Worm (Caenorhabditis elegans) whole organism, L2 larva: Measurements from ENCODE around the gene exh-1.

Source experiments
- C34F6.9 ChIP-seq: fragments of 150-350 bp; optimal IDR thresholded peaks from 2 replicates; lab custom pipeline; 2014; ENCODE audit warnings: missing biosample characterization, missing genetic modification characterization
- R02D3.7 ChIP-seq: fragments of 150-350 bp; optimal IDR thresholded peaks from 2 replicates; lab custom pipeline; 2014; ENCODE audit warnings: missing biosample characterization, missing genetic modification characterization
- ZK546.5 ChIP-seq: sonication (generic microtip); optimal IDR thresholded peaks from 2 replicates; lab custom pipeline; 2017; ENCODE audit warnings: missing biosample characterization, missing genetic modification characterization
- alr-1 ChIP-seq: fragments of 150-350 bp; optimal IDR thresholded peaks from 2 replicates; lab custom pipeline; 2014; ENCODE audit warnings: missing biosample characterization, missing genetic modification characterization
- aly-2 ChIP-seq: fragments of 150-350 bp; optimal IDR thresholded peaks from 2 replicates; lab custom pipeline; 2014; ENCODE audit warnings: missing biosample characterization, missing genetic modification characterization
- blmp-1 ChIP-seq: sonication (generic microtip); optimal IDR thresholded peaks from 2 replicates; lab custom pipeline; 2017; ENCODE audit warnings: missing genetic modification characterization, mild to moderate bottlenecking, missing compliant biosample characterization, antibody characterized with exemption, moderate library complexity; ENCODE audit not compliant: insufficient read depth
- ceh-16 ChIP-seq: fragments of 150-350 bp; optimal IDR thresholded peaks from 2 replicates; lab custom pipeline; 2014; ENCODE audit warnings: missing biosample characterization, missing genetic modification characterization
- ceh-82 ChIP-seq: fragments of 150-350 bp; optimal IDR thresholded peaks from 2 replicates; lab custom pipeline; 2014; ENCODE audit warnings: missing biosample characterization, missing genetic modification characterization
- dmd-4 ChIP-seq: sonication (generic microtip); optimal IDR thresholded peaks from 2 replicates; lab custom pipeline; 2017; ENCODE audit warnings: missing biosample characterization, missing genetic modification characterization
- egl-27 ChIP-seq: sonication (generic microtip); optimal IDR thresholded peaks from 3 replicates; lab custom pipeline; 2017; ENCODE audit warnings: missing biosample characterization, missing genetic modification reagents, missing genetic modification characterization
- fos-1 ChIP-seq: fragments of 150-350 bp; optimal IDR thresholded peaks from 2 replicates; lab custom pipeline; 2014; ENCODE audit warnings: missing biosample characterization, missing genetic modification characterization
- gmeb-1 ChIP-seq: fragments of 150-350 bp; optimal IDR thresholded peaks from 2 replicates; lab custom pipeline; 2014; ENCODE audit warnings: missing biosample characterization, missing genetic modification characterization
- lin-11 ChIP-seq: fragments of 150-350 bp; sonication (generic microtip); optimal IDR thresholded peaks from 2 replicates; lab custom pipeline; 2014; ENCODE audit warnings: missing biosample characterization, missing genetic modification characterization, inconsistent platforms, mixed read lengths
- lin-13 ChIP-seq: fragments of 150-350 bp; optimal IDR thresholded peaks from 2 replicates; lab custom pipeline; 2014; ENCODE audit warnings: missing biosample characterization, missing genetic modification reagents, missing genetic modification characterization
- lin-39 ChIP-seq: fragments of 150-350 bp; optimal IDR thresholded peaks from 2 replicates; lab custom pipeline; 2014; ENCODE audit warnings: missing biosample characterization, missing genetic modification reagents, missing genetic modification characterization
- lsy-2 ChIP-seq, 2 experiments: fragments of 150-350 bp in 1 of 2; sonication (generic microtip) in 1 of 2; optimal IDR thresholded peaks; 2 replicates each; lab custom pipeline; 2014 to 2017; ENCODE audit warnings: missing biosample characterization in 2 of 2, missing genetic modification characterization in 2 of 2
- mab-5 ChIP-seq: fragments of 150-350 bp; optimal IDR thresholded peaks from 2 replicates; lab custom pipeline; 2014; ENCODE audit warnings: missing biosample characterization, missing genetic modification characterization
- mbf-1 ChIP-seq: sonication (generic microtip); optimal IDR thresholded peaks from 2 replicates; lab custom pipeline; 2017; ENCODE audit warnings: missing biosample characterization, missing genetic modification characterization
- nhr-10 ChIP-seq: sonication (generic microtip); optimal IDR thresholded peaks from 2 replicates; lab custom pipeline; 2017; ENCODE audit warnings: missing biosample characterization, missing genetic modification characterization
- nhr-11 ChIP-seq: fragments of 150-350 bp; optimal IDR thresholded peaks from 2 replicates; lab custom pipeline; 2014; ENCODE audit warnings: missing biosample characterization, missing genetic modification characterization
- nhr-129 ChIP-seq: fragments of 150-350 bp; optimal IDR thresholded peaks from 2 replicates; lab custom pipeline; 2014; ENCODE audit warnings: missing biosample characterization, missing genetic modification characterization
- nhr-23 ChIP-seq: fragments of 150-350 bp; optimal IDR thresholded peaks from 2 replicates; lab custom pipeline; 2014; ENCODE audit warnings: missing biosample characterization, missing genetic modification reagents, missing genetic modification characterization
- nhr-237 ChIP-seq: fragments of 150-350 bp; optimal IDR thresholded peaks from 2 replicates; lab custom pipeline; 2014; ENCODE audit warnings: missing biosample characterization, missing genetic modification characterization
- nhr-25 ChIP-seq: fragments of 150-350 bp; sonication (generic microtip); optimal IDR thresholded peaks from 3 replicates; lab custom pipeline; 2014; ENCODE audit warnings: missing biosample characterization, missing genetic modification characterization
- nhr-6 ChIP-seq: fragments of 150-350 bp; optimal IDR thresholded peaks from 2 replicates; lab custom pipeline; 2014; ENCODE audit warnings: missing biosample characterization, missing genetic modification characterization
- nhr-77 ChIP-seq: fragments of 150-350 bp; optimal IDR thresholded peaks from 2 replicates; lab custom pipeline; 2014; ENCODE audit warnings: missing biosample characterization, missing genetic modification characterization
- peb-1 ChIP-seq: fragments of 150-350 bp; optimal IDR thresholded peaks from 2 replicates; lab custom pipeline; 2014; ENCODE audit warnings: missing biosample characterization, missing genetic modification characterization
- sem-4 ChIP-seq: fragments of 150-350 bp; optimal IDR thresholded peaks from 2 replicates; lab custom pipeline; 2014; ENCODE audit warnings: missing biosample characterization, missing genetic modification reagents, missing genetic modification characterization
- skn-1 ChIP-seq: sonication (generic microtip); optimal IDR thresholded peaks from 2 replicates; lab custom pipeline; 2017; ENCODE audit warnings: missing biosample characterization, missing genetic modification characterization
- sma-3 ChIP-seq: sonication (generic microtip); optimal IDR thresholded peaks from 2 replicates; lab custom pipeline; 2016; ENCODE audit warnings: missing genetic modification reagents, missing genetic modification characterization, missing compliant biosample characterization
- sma-9 ChIP-seq, 2 experiments: fragments of 150-350 bp in 1 of 2; sonication (generic microtip) in 1 of 2; optimal IDR thresholded peaks; 2 replicates each; lab custom pipeline; 2014 to 2016; ENCODE audit warnings: missing genetic modification characterization in 2 of 2, mild to moderate bottlenecking in 1 of 2, missing biosample characterization in 1 of 2, missing compliant biosample characterization in 1 of 2, missing genetic modification reagents in 1 of 2, moderate library complexity in 1 of 2
- snpc-4 ChIP-seq: fragments of 150-350 bp; optimal IDR thresholded peaks from 2 replicates; lab custom pipeline; 2014; ENCODE audit warnings: missing biosample characterization, missing genetic modification characterization
- unc-39 ChIP-seq: fragments of 150-350 bp; optimal IDR thresholded peaks from 2 replicates; lab custom pipeline; 2014; ENCODE audit warnings: missing biosample characterization, missing genetic modification characterization
- unc-55 ChIP-seq: fragments of 150-350 bp; sonication (generic microtip); optimal IDR thresholded peaks from 3 replicates; lab custom pipeline; 2014; ENCODE audit warnings: missing biosample characterization, missing genetic modification reagents, missing genetic modification characterization
- ztf-1 ChIP-seq: fragments of 200-800 bp; sonication (Bioruptor generic); conservative IDR thresholded peaks from 2 replicates; pipeline ENCODE4 v1.3.6; 2022; ENCODE audit warnings: missing genetic modification characterization, missing compliant biosample characterization
- ztf-11 ChIP-seq: sonication (generic microtip); optimal IDR thresholded peaks from 2 replicates; lab custom pipeline; 2017; ENCODE audit warnings: missing biosample characterization, missing genetic modification characterization

Gene exh-1

DNA sequence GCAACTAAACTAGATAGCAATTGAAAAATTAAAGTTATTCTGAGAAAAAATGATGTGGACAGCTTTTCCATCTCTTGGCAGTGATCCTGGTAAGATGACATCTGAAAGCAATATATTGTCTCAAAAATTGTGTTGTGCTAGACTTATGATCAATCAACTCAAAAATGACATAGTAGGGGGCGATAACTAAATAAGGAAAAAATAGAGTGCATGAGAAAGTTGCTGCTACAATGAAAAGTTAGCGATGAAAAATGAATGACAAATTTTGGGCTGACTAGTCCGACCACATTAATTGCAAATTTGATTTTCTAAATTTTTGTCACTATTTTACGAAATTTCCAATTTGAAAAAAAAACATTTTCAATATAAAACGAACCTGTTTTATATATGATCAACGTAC, 15.7 kb upstream of the exh-1 start, which contains the start of gene srab-9:
srab-9 (minus strand) TSS at position 101 of the 400 bp plus-strand sequence.
- TF ChIP-seq sem-4 (tag; lab: Kevin White, UChicago) (no peak), lin-13 (GFP tag; lab: Kevin White, UChicago) (no peak), lin-11 (no peak)

DNA sequence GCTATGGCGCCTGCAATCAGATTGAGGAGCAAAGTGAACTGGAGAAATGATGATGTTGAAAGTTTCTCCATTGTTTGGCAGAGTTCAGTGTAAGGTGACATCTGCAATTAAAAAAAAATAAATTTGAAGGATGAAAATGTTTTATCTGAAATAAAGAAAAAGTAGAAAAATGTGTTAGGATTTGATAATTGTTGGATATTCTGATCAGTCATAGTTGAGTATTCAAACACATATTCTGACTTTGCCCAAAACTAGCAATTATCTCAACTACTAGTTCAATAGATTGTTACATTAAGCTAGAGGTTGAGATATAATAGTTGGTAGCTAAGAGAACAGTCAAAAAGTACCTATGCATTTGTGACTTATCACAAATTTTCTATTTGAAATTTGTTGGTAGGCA, 12.4 kb upstream of the exh-1 start, which contains the start of gene srab-10:
srab-10 (minus strand) TSS at position 101 of the 400 bp plus-strand sequence.
- no peak for TF ChIP-seq nhr-77 (tag; lab: Kevin White, UChicago)
- no peak for TF ChIP-seq ceh-82 (tag; lab: Kevin White, UChicago)
- TF ChIP-seq ceh-16 (tag; lab: Kevin White, UChicago), result no peak
- no peak for TF ChIP-seq skn-1 (tag; lab: Kevin White, UChicago)
- TF ChIP-seq fos-1 (tag; lab: Kevin White, UChicago), result no peak
- TF ChIP-seq nhr-129 (tag; lab: Kevin White, UChicago), result no peak
- TF ChIP-seq gmeb-1 (tag; lab: Kevin White, UChicago), result no peak
- no peak for TF ChIP-seq ztf-11
- TF ChIP-seq C34F6.9 (tag; lab: Kevin White, UChicago), result no peak
- no peak for TF ChIP-seq egl-27 (tag; lab: Kevin White, UChicago)

DNA sequence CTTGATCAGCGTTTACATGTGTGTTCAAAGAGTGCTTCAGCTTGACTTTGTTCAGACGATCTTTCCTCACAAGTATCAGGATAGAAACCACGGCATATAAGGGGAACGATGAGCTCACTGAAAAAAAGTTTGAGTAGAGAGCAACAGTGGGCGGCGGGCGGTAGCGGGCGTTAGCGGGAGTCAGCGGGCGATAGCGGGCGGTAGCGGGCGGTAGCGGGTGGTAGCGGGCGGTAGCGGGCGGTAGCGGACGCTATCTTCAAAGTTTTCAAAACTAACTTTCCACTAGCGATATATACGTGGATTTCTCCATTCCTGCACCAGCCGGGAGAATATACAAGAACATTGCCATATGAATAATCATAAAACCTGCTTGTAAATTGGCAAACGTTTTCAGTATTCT, 11.6 kb upstream of the exh-1 start:
- TF ChIP-seq fos-1 (tag; lab: Kevin White, UChicago) (no peak), R02D3.7 (no peak)

DNA sequence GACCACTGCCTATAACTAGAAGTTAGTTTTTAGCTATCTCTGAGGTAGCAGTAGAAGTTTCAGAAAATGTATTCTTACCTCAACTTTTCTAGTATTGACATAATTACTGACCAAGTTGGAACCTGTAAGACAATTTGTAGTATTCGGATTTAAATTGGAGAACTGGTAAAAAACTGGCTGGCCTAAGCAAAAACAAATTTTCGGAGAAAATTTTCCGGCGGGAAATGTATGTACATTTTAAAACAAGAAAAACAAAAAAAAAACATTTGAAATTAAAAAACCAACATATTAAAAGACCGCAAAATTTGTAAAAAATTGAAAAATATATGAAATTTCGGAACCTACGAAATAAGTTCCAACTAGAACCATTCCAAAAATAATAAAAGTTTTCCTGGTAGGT, 10.0 kb upstream of the exh-1 start, which contains the start of gene srab-11:
srab-11 (minus strand) TSS at position 101 of the 400 bp plus-strand sequence.
- TF ChIP-seq lin-13 (GFP tag; lab: Kevin White, UChicago), result no peak
- TF ChIP-seq aly-2, result no peak
- no peak for TF ChIP-seq nhr-11 (tag; lab: Kevin White, UChicago)
- no peak for TF ChIP-seq unc-55 (GFP tag; lab: Kevin White, UChicago)
- TF ChIP-seq alr-1 (tag; lab: Kevin White, UChicago), result no peak
- no peak for TF ChIP-seq lin-39 (tag; lab: Kevin White, UChicago)
- TF ChIP-seq unc-39 (tag; lab: Kevin White, UChicago), result no peak

DNA sequence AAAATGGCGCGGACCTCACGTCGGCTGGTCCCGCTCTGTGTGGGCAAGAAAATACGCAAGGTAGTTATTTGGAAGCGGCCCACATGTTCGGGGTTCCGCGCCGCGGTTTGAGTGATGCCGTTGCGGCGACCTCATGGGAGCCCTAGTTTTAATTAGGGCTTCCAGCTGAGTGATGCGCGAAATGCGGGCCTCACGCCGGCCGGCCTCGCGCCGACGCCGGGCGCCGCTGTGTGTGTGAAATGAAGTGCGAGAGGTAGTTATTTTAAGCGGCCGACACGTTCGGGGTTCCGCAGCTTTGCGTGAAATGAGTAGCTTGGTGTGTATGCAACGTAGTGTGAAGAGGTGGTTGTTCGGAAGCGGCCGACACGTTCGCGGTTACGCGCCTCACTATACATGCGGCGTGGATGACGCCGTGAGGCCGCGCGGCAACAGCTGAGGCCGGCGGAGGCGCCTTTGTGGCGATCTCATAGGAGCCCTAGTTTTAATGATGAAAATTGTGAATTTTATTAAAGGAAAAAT, 6.9 kb upstream of the exh-1 start:
- TF ChIP-seq ceh-82 (tag; lab: Kevin White, UChicago) (no peak), nhr-6 (tag; lab: Kevin White, UChicago) (no peak), mab-5 (tag; lab: Kevin White, UChicago) (no peak)
- TF ChIP-seq, all 48 proteins: peak for 0

DNA sequence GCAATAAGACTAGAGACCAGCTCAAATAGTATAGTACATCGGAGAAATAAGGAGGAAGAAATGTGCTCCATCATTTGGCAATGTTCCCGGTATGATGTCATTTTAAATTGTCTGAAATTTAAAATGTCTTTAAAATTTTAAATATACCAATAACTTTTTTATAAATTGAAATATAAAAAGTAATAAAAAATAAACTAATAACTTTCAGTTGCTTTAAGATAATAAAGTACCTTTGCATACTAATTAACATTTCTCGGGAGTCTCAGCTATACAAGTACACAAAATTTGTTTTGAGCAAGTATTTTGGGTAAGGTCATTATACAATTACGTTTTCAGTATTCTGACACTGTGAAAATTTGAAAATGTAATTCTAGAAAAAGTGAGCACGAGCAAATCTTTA, 5.0 kb upstream of the exh-1 start, which contains the start of gene srab-6:
srab-6 (minus strand) TSS at position 101 of the 400 bp plus-strand sequence.
- no peak for TF ChIP-seq nhr-10 (tag; lab: Kevin White, UChicago)
- TF ChIP-seq lin-11, result no peak
- TF ChIP-seq dmd-4 (tag; lab: Kevin White, UChicago), result no peak
- no peak for TF ChIP-seq lsy-2 (tag; optimal IDR thresholded peaks at IDR 0.05; lab: Kevin White, UChicago)
- TF ChIP-seq R02D3.7, result no peak
- TF ChIP-seq nhr-237 (tag; lab: Kevin White, UChicago), result no peak
- TF ChIP-seq sma-3 (GFP tag; lab: Kevin White, UChicago), result no peak
- no peak for TF ChIP-seq ztf-1 (GFP tag; lab: Robert Waterston, UW)
- TF ChIP-seq ceh-16 (tag; lab: Kevin White, UChicago), result no peak
- no peak for TF ChIP-seq snpc-4

DNA sequence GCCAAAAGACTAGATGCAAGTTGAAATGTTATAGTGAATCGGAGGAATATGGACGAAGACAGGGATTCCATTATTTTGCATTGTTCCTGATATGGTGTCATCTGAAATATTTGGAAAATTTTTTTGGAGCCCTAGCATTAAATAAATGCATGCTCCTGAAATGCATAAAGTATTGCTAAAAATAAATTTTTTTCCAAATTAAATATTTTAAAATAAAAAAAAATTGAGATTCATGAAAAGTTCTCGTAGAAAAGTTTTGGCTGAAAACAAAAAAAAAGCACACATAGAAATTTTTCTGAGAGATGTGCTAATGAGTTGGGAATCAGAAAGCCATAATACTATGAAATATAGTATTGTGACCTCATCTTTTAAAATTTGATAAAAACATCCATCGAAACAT, 1.8 kb upstream of the exh-1 start, which contains the start of gene srab-7:
srab-7 (minus strand) TSS at position 101 of the 400 bp plus-strand sequence.
- TF ChIP-seq nhr-10 (tag; lab: Kevin White, UChicago), result no peak
- TF ChIP-seq nhr-6 (tag; lab: Kevin White, UChicago), result no peak
- no peak for TF ChIP-seq ceh-16 (tag; lab: Kevin White, UChicago)
- TF ChIP-seq sma-9 (GFP tag; optimal IDR thresholded peaks at IDR 0.05; lab: Kevin White, UChicago), result no peak
- TF ChIP-seq sma-9 (tag; optimal IDR thresholded peaks at IDR 0.05; lab: Kevin White, UChicago), result no peak
- no peak for TF ChIP-seq unc-55 (GFP tag; lab: Kevin White, UChicago)
- no peak for TF ChIP-seq nhr-23
- TF ChIP-seq peb-1, result no peak
- no peak for TF ChIP-seq mbf-1 (tag; lab: Kevin White, UChicago)
- no peak for TF ChIP-seq nhr-25 (tag; lab: Kevin White, UChicago)
- TF ChIP-seq ZK546.5, result no peak
- TF ChIP-seq blmp-1, result no peak
- TF ChIP-seq, all 48 proteins: peak for 0
